Worm (Caenorhabditis elegans): ENCODE data around the gene T01C8.3.

T01C8.3 gene

ce11 chrX:16770919-16771318 lies 12.1 kb downstream of the T01C8.3 start (continued):
- TF ChIP-seq ttx-3 (tag; optimal IDR thresholded peaks at IDR 0.05) = no peak
- peak; percentile 7 for TF ChIP-seq ceh-34 (tag; optimal IDR thresholded peaks at IDR 0.05)
- TF ChIP-seq unc-86 (tag; optimal IDR thresholded peaks at IDR 0.05) = no peak

- TF ChIP-seq ceh-18 (tag; optimal IDR thresholded peaks at IDR 0.05) = no peak
- no peak for TF ChIP-seq fkh-6 (tag; optimal IDR thresholded peaks at IDR 0.05)
- no peak for TF ChIP-seq elt-2 (tag; optimal IDR thresholded peaks at IDR 0.05)
- no peak for TF ChIP-seq T23F11.4 (GFP tag; optimal IDR thresholded peaks at IDR 0.05)
Observed at ce11 chrX:16770398-16770797, 12.6 kb downstream of the T01C8.3 start, which contains the start of gene mct-6. Gene mct-6, minus strand, starts transcription at chrX:16770498.

ce11 chrX:16762529-16762928 lies 20.5 kb downstream of the T01C8.3 start, which contains the start of gene C10E2.1:
Gene C10E2.1, plus strand, starts transcription at chrX:16762829.
- TF ChIP-seq ama-1 (optimal IDR thresholded peaks at IDR 0.05) = no peak
- TF ChIP-seq ceh-6 (GFP tag; optimal IDR thresholded peaks at IDR 0.05) = no peak
- no peak for TF ChIP-seq pqm-1 (tag; optimal IDR thresholded peaks at IDR 0.05)
- TF ChIP-seq fkh-10 (GFP tag; optimal IDR thresholded peaks at IDR 0.05) = no peak
- TF ChIP-seq hlh-8 (tag; optimal IDR thresholded peaks at IDR 0.05) = no peak
- TF ChIP-seq pag-3 (tag; optimal IDR thresholded peaks at IDR 0.05; ENCODE audit: borderline replicate concordance) = no peak
- TF ChIP-seq Y22D7AL.16 (tag; optimal IDR thresholded peaks at IDR 0.05) = no peak
- no peak for TF ChIP-seq tbx-2 (tag; optimal IDR thresholded peaks at IDR 0.05)
- no peak for TF ChIP-seq ceh-19 (GFP tag; optimal IDR thresholded peaks at IDR 0.05)
- no peak for TF ChIP-seq pax-1 (tag; optimal IDR thresholded peaks at IDR 0.05)
- TF ChIP-seq odd-2 (tag; optimal IDR thresholded peaks at IDR 0.05) = no peak
- TF ChIP-seq ceh-34 (tag; optimal IDR thresholded peaks at IDR 0.05) = no peak
- no peak for TF ChIP-seq T23F11.4 (GFP tag; optimal IDR thresholded peaks at IDR 0.05)
- no peak for TF ChIP-seq lin-11 (tag; optimal IDR thresholded peaks at IDR 0.05)
- no peak for TF ChIP-seq hlh-13 (GFP tag; optimal IDR thresholded peaks at IDR 0.05)
- no peak for TF ChIP-seq ceh-22 (tag; optimal IDR thresholded peaks at IDR 0.05)
- no peak for TF ChIP-seq che-1 (tag; optimal IDR thresholded peaks at IDR 0.05)

ce11 chrX:16754474-16754873 lies 28.5 kb downstream of the T01C8.3 start, which contains the start of gene C10E2.5:
Gene C10E2.5, minus strand, starts transcription at chrX:16754574.
- TF ChIP-seq C38D4.7 (GFP tag; optimal IDR thresholded peaks at IDR 0.05) (no peak), ztf-16 (tag; optimal IDR thresholded peaks at IDR 0.05) (no peak), nfya-1 (tag; optimal IDR thresholded peaks at IDR 0.05) (no peak), sox-4 (tag; optimal IDR thresholded peaks at IDR 0.05) (no peak), ceh-34 (tag; optimal IDR thresholded peaks at IDR 0.05) (no peak), ets-4 (tag; optimal IDR thresholded peaks at IDR 0.05) (no peak), odd-2 (tag; optimal IDR thresholded peaks at IDR 0.05) (no peak), elt-2 (tag; optimal IDR thresholded peaks at IDR 0.05) (no peak), hlh-6 (tag; optimal IDR thresholded peaks at IDR 0.05) (no peak), F13H6.1 (tag; optimal IDR thresholded peaks at IDR 0.05) (no peak), pha-4 (tag; optimal IDR thresholded peaks at IDR 0.05) (no peak), unc-3 (GFP tag; conservative IDR thresholded peaks at IDR 0.05) (no peak), unc-3 (tag; optimal IDR thresholded peaks at IDR 0.05) (no peak), ama-1 (optimal IDR thresholded peaks at IDR 0.05) (no peak), lim-6 (tag; optimal IDR thresholded peaks at IDR 0.05) (no peak), eyg-1 (tag; optimal IDR thresholded peaks at IDR 0.05) (no peak), C08G9.2 (tag; optimal IDR thresholded peaks at IDR 0.05) (no peak)

DNA sequence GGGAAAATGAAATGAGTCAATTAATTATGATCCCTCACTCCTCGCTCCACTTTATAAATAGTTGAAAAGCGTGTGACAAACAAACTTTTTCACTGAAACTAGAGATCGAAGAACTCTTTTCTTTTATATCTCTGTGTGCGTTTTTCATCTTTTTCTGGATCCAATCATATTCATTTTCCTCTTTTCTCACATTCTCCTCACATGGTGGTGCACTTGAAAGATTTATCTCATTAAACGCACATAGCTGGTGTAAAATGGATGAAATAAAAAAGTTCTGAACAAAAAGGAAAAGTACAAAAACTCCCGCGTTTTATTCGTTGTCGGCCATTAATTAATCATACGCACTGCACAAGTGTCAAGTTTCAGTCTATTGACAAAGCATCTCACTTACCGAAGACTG lies 30.8 kb downstream of the T01C8.3 start:
- TF ChIP-seq T23F11.4 (GFP tag; optimal IDR thresholded peaks at IDR 0.05) = no peak

All from whole organism, late embryonic.